Worm (Caenorhabditis elegans): ENCODE data around the gene exc-14.

Gene exc-14

ce11 chrV:5046103-5046502, at the start of gene exc-14:
Gene exc-14 (minus strand): TSS chrV:5046203.
- no peak for TF ChIP-seq unc-62 (GFP tag; optimal IDR thresholded peaks at IDR 0.05)

ce11 chrV:5090386-5090785, 44.4 kb upstream of the exc-14 start:
- no peak for TF ChIP-seq unc-62 (GFP tag; optimal IDR thresholded peaks at IDR 0.05)

DNA sequence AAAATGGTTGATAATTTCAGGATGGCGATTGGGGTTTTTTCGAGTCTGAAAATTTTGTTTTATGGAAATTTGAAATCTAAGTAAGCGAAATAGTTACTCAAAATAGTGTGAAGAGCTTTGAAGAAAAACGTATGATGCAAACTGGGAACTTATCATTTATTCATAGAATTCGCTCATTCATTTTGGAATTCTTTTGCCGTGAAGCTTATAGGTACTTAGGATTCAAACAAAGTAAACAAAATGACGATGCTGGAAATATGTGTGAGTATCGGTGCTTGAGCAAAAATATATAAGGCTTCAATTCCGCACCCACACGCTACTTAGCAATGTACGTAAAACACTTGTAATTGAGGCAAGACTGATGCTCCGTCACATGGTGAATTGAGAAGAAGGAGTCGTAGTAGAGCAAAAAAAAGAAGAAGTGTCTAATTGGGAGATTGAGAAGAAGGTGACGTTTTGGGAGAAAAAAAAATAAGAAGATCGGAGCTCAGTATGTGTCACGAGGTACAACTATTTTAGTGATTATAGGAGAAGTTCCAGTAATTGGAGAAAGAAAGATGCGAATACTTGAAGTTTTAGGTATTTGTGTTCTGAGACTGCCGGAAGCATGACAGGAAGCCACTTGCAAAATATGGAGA, 43.6 kb upstream of the exc-14 start, which contains the start of gene glb-32:
TSS of gene glb-32 (minus strand) at position 51 of the 638 bp plus-strand sequence.
- TF ChIP-seq unc-62 (GFP tag; optimal IDR thresholded peaks at IDR 0.05): no peak

- no peak for TF ChIP-seq unc-62 (GFP tag; optimal IDR thresholded peaks at IDR 0.05)
Observed at ce11 chrV:5088311-5088710, 42.3 kb upstream of the exc-14 start.

DNA sequence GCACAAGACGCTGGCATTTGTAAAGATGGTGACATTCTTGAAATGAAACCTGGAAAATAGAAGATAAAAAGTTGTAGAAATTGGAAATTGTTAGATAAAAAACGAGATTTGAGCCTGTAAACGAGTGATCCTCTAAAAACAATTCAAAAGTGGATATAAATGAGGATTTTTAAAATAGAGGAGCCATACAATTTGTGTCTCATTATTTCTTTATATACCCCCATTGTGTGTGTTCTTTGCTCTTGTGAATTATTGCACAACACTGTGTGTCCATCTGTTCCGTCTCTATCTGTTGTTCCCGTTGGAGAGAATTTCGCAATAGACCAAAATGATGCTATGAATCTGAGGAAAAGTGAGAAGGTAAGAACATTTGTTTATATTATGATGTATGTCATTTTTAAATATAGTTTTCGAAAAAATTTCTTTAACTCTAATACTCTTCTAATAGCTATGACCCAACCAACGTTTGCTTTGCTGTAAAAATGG, 41.0 kb upstream of the exc-14 start, which contains the start of gene Y58A7A.5:
TSS of gene Y58A7A.5 (minus strand) at position 51 of the 486 bp plus-strand sequence.
- no peak for TF ChIP-seq unc-62 (GFP tag; optimal IDR thresholded peaks at IDR 0.05)

ce11 chrV:5084957-5085465, 39.0 kb upstream of the exc-14 start, which contains the start of gene Y58A7A.4:
Gene Y58A7A.4 (minus strand): TSS chrV:5085007.
- TF ChIP-seq unc-62 (GFP tag; optimal IDR thresholded peaks at IDR 0.05): no peak

DNA sequence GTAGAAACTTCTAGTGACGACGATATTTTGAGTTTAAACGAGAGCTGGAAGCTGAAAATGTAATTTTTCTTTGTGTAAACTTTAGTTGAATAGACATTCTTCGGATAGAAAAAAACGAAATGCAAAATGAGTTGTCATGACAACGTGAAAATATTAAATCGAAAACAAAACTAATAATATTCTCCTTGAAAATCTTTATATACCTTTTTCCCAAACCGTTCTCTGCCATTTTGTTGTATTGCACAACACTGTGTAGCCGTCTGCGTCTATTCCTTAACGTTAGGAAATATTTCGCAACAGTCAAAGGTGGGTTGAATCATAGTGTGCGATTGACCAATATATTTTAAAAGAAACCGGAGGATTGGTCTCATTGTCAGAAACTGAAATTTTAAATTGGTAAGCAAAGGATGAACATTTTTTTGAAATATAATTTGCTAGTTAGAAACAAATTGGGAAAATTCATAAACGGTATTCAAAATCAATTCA, 34.9 kb upstream of the exc-14 start, which contains the start of gene Y58A7A.3:
TSS of gene Y58A7A.3 (minus strand) at position 51 of the 486 bp plus-strand sequence.
- TF ChIP-seq unc-62 (GFP tag; optimal IDR thresholded peaks at IDR 0.05): no peak

- TF ChIP-seq unc-62 (GFP tag; optimal IDR thresholded peaks at IDR 0.05): no peak
Observed at ce11 chrV:5072082-5072481, 26.1 kb upstream of the exc-14 start, which contains the start of gene Y58A7A.2. Gene Y58A7A.2 (minus strand): TSS chrV:5072182.

DNA sequence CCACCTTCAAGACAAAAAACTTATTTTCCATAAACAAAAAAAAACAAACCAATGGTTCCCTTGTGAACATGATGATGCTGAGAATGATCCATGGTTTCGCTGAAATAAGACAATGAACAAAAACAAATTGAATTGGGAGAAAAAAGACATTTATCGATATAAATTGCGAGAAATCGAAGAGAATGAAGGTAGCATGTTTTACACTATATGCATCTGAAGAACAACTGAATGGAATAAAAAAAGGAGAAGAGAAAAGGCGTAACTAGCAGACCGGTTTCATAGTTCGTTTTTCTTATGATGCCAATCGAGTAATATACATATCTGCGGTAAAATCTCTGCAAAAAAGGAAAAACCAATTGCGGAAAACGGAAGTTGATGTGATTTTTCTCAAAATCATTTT, 23.4 kb upstream of the exc-14 start, which contains the start of gene Y58A7A.1:
TSS of gene Y58A7A.1 (minus strand) at position 101 of the 400 bp plus-strand sequence.
- no peak for TF ChIP-seq unc-62 (GFP tag; optimal IDR thresholded peaks at IDR 0.05)

DNA sequence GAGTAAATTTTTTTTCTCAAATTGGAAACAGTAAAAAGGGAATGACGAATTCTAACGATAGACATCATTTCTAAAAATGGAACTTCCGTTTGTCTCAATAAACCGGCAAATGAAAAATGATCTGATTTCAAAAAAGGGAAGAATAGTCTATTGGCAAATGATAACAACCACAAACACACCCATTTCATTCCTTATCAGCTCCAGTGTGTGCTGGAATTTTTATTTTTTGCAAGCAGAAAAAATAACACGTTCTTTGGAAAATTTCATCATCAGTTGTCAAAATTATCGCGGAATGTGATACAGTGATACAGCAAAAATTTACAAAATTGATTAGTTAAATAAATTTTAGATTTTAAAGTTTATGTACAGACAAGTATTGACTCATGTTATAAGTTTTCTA, 21.4 kb upstream of the exc-14 start:
- no peak for TF ChIP-seq unc-62 (GFP tag; optimal IDR thresholded peaks at IDR 0.05)

DNA sequence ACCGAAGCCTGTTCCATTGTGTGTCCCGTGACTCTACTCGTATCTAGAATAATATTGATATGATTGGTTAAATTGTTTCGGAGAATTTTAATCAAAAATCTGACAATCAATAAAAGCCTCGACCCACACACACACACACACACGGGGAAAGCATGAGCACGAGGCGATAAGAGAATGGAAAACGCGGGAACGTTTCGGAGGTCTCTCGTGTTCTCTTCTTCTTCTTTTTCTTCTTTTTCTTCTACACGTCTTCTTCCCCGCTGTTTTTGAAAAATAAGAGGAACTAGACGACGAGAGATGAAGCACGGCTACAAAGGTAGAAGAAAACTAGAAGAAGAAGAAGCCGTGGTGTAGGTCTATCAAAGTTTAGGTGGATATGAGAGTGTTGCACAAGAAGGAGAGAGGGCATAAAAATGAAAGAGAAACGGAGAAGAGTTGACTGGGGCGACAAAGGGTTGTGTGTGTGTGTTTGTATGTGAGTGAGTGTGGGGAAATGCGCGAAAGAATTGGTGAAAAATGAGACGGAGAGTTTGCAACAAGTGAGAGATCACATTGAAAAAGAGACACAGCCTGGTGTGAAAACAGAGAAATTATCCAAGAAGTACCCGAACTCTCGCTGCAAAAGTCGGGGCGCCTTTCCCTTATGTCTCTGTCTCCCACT, 18.9 kb upstream of the exc-14 start, which contains the start of gene mlk-1:
TSS of gene mlk-1 (minus strand) at position 51 of the 661 bp plus-strand sequence.
- no peak for TF ChIP-seq unc-62 (GFP tag; optimal IDR thresholded peaks at IDR 0.05)

ce11 chrV:5053335-5053734, 7.3 kb upstream of the exc-14 start, which contains the start of gene cwp-4:
Gene cwp-4 (plus strand): TSS chrV:5053635.
- no peak for TF ChIP-seq unc-62 (GFP tag; optimal IDR thresholded peaks at IDR 0.05)

DNA sequence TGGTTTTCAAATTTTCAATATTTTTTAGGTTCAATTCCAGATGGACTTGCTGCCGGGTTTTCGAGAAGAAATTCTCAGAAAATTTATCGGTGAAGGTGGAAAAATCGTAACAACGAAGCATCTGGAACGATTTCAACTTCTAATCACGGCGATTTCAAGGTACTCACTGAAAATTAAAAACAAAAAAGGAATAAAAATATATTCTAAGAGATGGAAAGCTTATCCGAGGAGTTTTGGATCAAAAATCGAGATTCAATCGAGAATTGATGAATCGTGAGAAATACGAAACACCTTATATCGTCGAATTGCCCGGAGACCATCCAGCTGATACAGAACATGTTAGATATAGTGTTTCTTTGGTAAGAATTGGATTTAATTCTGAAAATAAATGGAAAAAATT, 6.2 kb upstream of the exc-14 start, which contains the start of gene K11D12.12:
TSS of gene K11D12.12 (plus strand) at position 29 of the 400 bp plus-strand sequence.
- no peak for TF ChIP-seq unc-62 (GFP tag; optimal IDR thresholded peaks at IDR 0.05)

DNA sequence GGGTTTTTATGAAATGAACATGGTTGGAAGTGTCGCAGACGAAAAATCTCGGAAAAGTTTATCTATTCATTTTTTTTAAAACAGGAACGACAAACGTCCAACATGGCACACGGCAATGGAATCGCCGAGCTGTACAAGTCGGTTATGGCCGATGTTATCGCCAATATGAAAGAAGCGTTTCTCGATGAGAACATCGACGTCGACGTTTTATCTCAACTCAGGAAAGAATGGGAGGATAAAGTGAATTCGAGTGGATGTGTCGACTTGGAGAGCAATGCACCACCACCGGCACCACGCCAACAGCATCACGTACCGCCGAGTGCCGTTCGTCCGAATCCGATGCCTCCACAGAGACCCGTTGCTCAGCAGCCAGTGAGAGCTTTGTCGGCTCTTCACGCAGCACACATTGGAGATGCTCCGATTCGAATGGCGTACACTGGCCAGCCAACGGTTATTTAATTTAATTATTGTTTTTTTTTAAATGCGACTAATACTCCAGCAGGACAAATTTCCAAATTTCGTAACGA, 4.1 kb upstream of the exc-14 start:
- TF ChIP-seq unc-62 (GFP tag; optimal IDR thresholded peaks at IDR 0.05): no peak

DNA sequence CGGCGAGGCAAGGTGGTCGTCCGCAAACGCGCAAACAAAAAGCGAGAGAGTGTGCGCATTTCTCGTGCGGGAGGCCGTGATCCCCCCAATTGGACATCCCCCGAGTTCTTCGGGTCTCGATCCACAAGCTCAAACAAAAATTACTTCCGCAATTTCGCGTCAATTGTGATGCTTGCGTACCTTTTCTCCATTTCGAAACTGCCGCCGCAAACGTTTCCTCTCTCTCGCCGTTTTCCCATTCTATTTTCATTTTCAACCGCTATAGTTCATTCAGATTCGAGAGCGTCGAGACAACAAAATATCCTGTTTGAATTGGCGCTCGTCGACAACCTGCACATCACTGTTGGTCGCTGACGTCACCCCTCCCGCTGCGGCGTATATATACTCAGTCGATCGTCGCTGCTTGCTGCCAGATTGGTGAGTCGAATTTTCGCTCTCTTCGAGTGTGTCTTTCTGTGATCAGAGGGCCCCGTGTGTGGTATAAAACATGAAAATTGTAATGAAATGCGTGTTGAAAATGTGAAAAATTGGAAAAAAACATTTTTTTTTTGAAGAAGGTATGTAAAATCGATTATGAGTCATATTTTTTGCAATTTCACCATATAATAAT, 3.4 kb upstream of the exc-14 start, which contains the start of the genes pqn-51 and K11D12.14:
TSS of gene pqn-51 (plus strand) at position 275 of the 610 bp plus-strand sequence.
TSS of gene K11D12.14 (plus strand) at position 304 of the 610 bp plus-strand sequence.
- TF ChIP-seq unc-62 (GFP tag; optimal IDR thresholded peaks at IDR 0.05): no peak

Data from whole organism, dauer.